Worm (Caenorhabditis elegans): ENCODE results near the gene Y62H9A.12.

Y62H9A.12 gene

ce11 chrX:11931559-11931958 is 17.6 kb downstream of the Y62H9A.12 start, which contains the start of gene dot-1.4:
dot-1.4 (minus strand) TSS chrX:11931659.
- TF ChIP-seq nhr-76 (tag; optimal IDR thresholded peaks at IDR 0.05) (no peak), unc-130 (GFP tag; optimal IDR thresholded peaks at IDR 0.05) (no peak), saeg-2 (GFP tag; IDR thresholded peaks at IDR 0.05) (no peak), Y105C5A.15 (GFP tag; IDR thresholded peaks at IDR 0.05) (no peak), lin-39 (tag; optimal IDR thresholded peaks at IDR 0.05) (no peak), hif-1 (tag; optimal IDR thresholded peaks at IDR 0.05) (no peak), Y5F2A.4 (GFP tag; optimal IDR thresholded peaks at IDR 0.05) (no peak), F10B5.3 (tag; optimal IDR thresholded peaks at IDR 0.05) (no peak), egl-43 (GFP tag; IDR thresholded peaks at IDR 0.05) (no peak), zfp-2 (tag; optimal IDR thresholded peaks at IDR 0.05) (no peak), dpl-1 (GFP tag; optimal IDR thresholded peaks at IDR 0.05) (no peak), rbr-2 (tag; optimal IDR thresholded peaks at IDR 0.05) (no peak), F49E8.2 (tag; optimal IDR thresholded peaks at IDR 0.05; ENCODE audit: borderline replicate concordance) (no peak), nhr-48 (tag; optimal IDR thresholded peaks at IDR 0.05) (no peak)

DNA sequence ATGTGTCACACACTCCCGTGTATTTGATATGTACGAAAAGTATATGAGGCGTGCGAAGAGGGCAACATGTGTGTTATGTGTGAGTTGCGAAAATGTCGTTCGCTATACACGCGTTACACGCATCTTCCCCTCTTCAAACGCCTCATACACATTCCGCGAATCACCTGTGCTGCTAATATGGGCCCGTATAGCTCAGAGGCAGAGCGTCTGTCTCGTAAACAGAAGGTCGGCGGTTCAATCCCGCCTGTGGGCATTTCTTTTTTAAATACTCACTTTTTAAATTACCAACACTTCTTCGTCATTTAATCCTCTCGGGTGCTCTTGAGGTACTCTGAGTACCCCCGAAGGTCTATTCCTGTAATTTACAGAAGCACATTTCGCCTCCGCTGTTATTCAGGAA is 19.6 kb downstream of the Y62H9A.12 start:
- TF ChIP-seq F26F4.8 (GFP tag; conservative IDR thresholded peaks at IDR 0.05) (no peak), hmg-1.1 (GFP tag; IDR thresholded peaks at IDR 0.05) (no peak), lin-13 (GFP tag; optimal IDR thresholded peaks at IDR 0.05) (no peak), F44E2.7 (GFP tag; IDR thresholded peaks at IDR 0.05) (no peak), madf-9 (GFP tag; conservative IDR thresholded peaks at IDR 0.05) (no peak), nhr-42 (GFP tag; IDR thresholded peaks at IDR 0.05) (no peak), egl-43 (GFP tag; IDR thresholded peaks at IDR 0.05) (no peak; the same call in 1 of the 2 replicates), mes-2 (tag; optimal IDR thresholded peaks at IDR 0.05; ENCODE audit: poor library complexity, severe bottlenecking) (no peak), cey-2 (tag; optimal IDR thresholded peaks at IDR 0.05; ENCODE audit: borderline replicate concordance, insufficient read depth) (no peak), nhr-48 (tag; optimal IDR thresholded peaks at IDR 0.05) (no peak), ceh-20 (GFP tag; IDR thresholded peaks at IDR 0.05) (no peak), lin-39 (tag; optimal IDR thresholded peaks at IDR 0.05) (no peak), unc-130 (GFP tag; optimal IDR thresholded peaks at IDR 0.05) (no peak), daf-16 (GFP tag; optimal IDR thresholded peaks at IDR 0.05) (peak in 1 of 2 experiments; percentile 41), daf-16 (tag; optimal IDR thresholded peaks at IDR 0.05) (peak; percentile 41), nhr-111 (GFP tag; optimal IDR thresholded peaks at IDR 0.05) (no peak), jun-1 (tag; optimal IDR thresholded peaks at IDR 0.05) (no peak), duxl-1 (tag; optimal IDR thresholded peaks at IDR 0.05; ENCODE audit: poor library complexity) (no peak), nhr-28 (tag; optimal IDR thresholded peaks at IDR 0.05) (no peak), spr-1 (tag; optimal IDR thresholded peaks at IDR 0.05) (no peak), mxl-2 (GFP tag; conservative IDR thresholded peaks at IDR 0.05) (no peak), lsy-2 (tag; optimal IDR thresholded peaks at IDR 0.05) (no peak), vab-7 (GFP tag; IDR thresholded peaks at IDR 0.05) (peak; percentile 66; the same call in 1 of the 2 replicates), lim-7 (GFP tag; IDR thresholded peaks at IDR 0.05) (peak; percentile 82; the same call in 1 of the 2 replicates), nhr-41 (GFP tag; IDR thresholded peaks at IDR 0.05) (0 out of 2 replicates have a peak, but pooled peaks have one; percentile 10), ZK546.5 (tag; optimal IDR thresholded peaks at IDR 0.05) (no peak), gei-8 (GFP tag; optimal IDR thresholded peaks at IDR 0.05) (no peak), madf-5 (GFP tag; IDR thresholded peaks at IDR 0.05) (no peak), mdt-29 (GFP tag; IDR thresholded peaks at IDR 0.05) (no peak), zip-2 (tag; optimal IDR thresholded peaks at IDR 0.05) (no peak), daf-8 (GFP tag; IDR thresholded peaks at IDR 0.05) (no peak), T20F7.1 (GFP tag; optimal IDR thresholded peaks at IDR 0.05) (no peak), ztf-11 (tag; optimal IDR thresholded peaks at IDR 0.05) (no peak), daf-19 (GFP tag; conservative IDR thresholded peaks at IDR 0.05) (0 out of 2 replicates have a peak, but pooled peaks have one; percentile 45), tra-1 (GFP tag; IDR thresholded peaks at IDR 0.05) (peak; percentile 65), snpc-1.2 (GFP tag; IDR thresholded peaks at IDR 0.05) (peak; percentile 93), zfp-3 (GFP tag; conservative IDR thresholded peaks at IDR 0.05) (no peak), skn-1 (tag; optimal IDR thresholded peaks at IDR 0.05) (no peak), lir-3 (tag; optimal IDR thresholded peaks at IDR 0.05) (peak; percentile 7), R02D3.7 (tag; optimal IDR thresholded peaks at IDR 0.05) (no peak)
